Fruit fly (Drosophila melanogaster): ENCODE results near the gene CCHa1.

The CCHa1 gene

DNA sequence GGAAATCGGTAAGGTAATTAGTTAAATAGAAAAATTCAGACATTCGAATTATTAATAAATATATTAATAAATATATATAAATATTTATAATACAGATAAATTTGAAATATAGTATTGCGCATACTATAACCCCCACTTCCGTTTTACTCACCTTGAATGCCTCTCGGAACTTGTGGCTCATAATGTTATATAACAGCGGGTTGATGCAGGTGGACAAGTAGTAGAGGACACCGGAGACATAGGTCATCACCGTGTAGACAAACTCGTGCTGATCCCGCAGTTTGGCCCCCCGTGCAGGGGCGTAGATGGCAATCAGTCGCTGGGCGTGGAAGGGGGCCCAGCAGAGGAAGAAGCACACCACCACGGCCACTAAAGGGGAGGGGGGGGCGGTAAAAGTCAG, 4.3 kb upstream of the CCHa1 start:
- TF ChIP-seq CG8301 (tag; optimal IDR thresholded peaks at IDR 0.05), result no peak
- no peak for TF ChIP-seq CG10348 (GFP tag; IDR thresholded peaks at IDR 0.05)
- no peak for TF ChIP-seq rn (GFP tag; IDR thresholded peaks at IDR 0.05)
- TF ChIP-seq Pif1B (GFP tag; optimal IDR thresholded peaks at IDR 0.05), result no peak
- TF ChIP-seq CG14655 (GFP tag; optimal IDR thresholded peaks at IDR 0.05), result no peak
- TF ChIP-seq CG9948 (tag; optimal IDR thresholded peaks at IDR 0.05), result no peak
- no peak for TF ChIP-seq CG32121 (GFP tag; IDR thresholded peaks at IDR 0.05)
- no peak for TF ChIP-seq CG8159 (tag; optimal IDR thresholded peaks at IDR 0.05)
- no peak for TF ChIP-seq fd96Ca (GFP tag; IDR thresholded peaks at IDR 0.05)
- TF ChIP-seq CG4496 (GFP tag; IDR thresholded peaks at IDR 0.05), result no peak

DNA sequence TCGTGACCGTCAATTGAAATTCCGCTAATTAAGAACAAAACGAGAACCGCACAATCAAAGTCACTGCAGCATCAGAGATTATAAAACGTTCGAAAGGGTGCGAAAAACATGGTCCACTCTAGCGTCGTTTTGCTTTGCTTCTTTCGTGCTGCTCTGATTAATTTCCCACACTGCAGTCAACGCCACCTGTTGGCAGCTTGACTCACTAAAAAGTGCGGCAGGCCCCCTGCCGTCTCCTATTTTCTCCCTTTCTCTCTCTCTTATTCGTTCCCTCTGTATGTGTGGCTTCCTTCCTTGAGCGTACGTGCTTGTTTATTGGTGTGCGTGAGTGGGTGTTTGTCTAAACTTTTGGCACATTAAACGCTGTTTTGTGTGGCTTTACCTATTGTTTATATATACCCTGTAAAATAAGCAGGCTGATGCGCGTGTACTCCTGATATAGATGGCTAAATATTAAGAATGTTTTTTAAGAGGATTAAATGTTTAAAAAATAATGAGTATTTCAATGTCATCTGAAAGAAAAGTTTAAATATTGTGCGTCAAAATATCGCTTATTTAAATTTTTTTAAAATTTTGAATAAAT, 2.0 kb upstream of the CCHa1 start:
- TF ChIP-seq Pif1B (GFP tag; optimal IDR thresholded peaks at IDR 0.05), result no peak
- 0 out of 2 replicates have a peak, but pooled peaks have one; percentile 18 for TF ChIP-seq Ets98B (GFP tag; IDR thresholded peaks at IDR 0.05)
- TF ChIP-seq CG4496 (GFP tag; IDR thresholded peaks at IDR 0.05), result peak; percentile 60
- 0 out of 2 replicates have a peak, but pooled peaks have one; percentile 27 for TF ChIP-seq CG32121 (GFP tag; IDR thresholded peaks at IDR 0.05)
- TF ChIP-seq CG9948 (tag; optimal IDR thresholded peaks at IDR 0.05), result no peak
- TF ChIP-seq CG8159 (tag; optimal IDR thresholded peaks at IDR 0.05), result peak; percentile 82
- no peak for TF ChIP-seq CG15710 (tag; optimal IDR thresholded peaks at IDR 0.05)
- no peak for TF ChIP-seq CG12605 (GFP tag; IDR thresholded peaks at IDR 0.05)

DNA sequence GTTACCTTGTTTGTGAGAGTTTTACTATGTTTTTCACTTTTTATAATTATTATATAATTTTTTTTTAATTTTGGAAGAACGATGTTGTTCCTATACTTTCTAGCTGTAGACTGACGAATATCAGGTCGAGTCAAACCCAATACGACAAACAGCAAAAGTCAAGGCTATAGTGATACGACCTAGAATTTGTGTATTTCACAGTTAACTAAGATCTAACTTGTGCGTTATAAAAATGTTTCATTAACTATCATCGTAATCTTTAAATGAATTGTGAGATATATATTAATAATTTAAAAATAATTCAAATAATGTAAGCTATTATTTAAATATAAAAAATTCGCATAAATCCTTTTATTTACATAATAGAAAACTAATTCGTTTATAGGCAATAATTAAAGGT, 1.3 kb upstream of the CCHa1 start, which contains the start of gene CG9920:
Gene CG9920, minus strand, starts transcription at position 101 of the 400 bp plus-strand sequence.
- TF ChIP-seq CG17806 (tag; optimal IDR thresholded peaks at IDR 0.05) (no peak), Pif1B (GFP tag; optimal IDR thresholded peaks at IDR 0.05) (no peak)

DNA sequence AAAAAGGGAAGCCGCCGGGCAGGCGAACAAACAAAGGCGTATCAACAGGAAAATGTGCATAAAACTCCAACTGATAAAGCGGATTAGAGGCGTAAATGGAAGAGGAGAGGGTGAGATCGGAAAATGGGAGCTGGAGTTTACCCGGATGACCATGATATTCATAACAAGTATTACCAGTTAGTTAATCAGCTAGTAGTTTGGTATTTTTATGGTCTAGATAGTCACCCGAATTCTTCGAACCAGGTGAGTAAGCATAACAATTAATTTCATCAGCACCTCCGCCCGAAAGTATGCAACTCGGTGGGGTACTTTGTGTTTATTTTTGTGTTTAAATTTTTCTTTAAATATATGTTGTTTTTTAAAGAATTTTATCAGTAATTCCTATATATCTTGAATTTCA, 719 bp downstream of the CCHa1 start:
- TF ChIP-seq CG12605 (GFP tag; IDR thresholded peaks at IDR 0.05) (no peak), CG8301 (tag; optimal IDR thresholded peaks at IDR 0.05) (no peak), CG4496 (GFP tag; IDR thresholded peaks at IDR 0.05) (no peak), Pif1B (GFP tag; optimal IDR thresholded peaks at IDR 0.05) (no peak), CG34367 (tag; optimal IDR thresholded peaks at IDR 0.05) (no peak), CG14655 (GFP tag; optimal IDR thresholded peaks at IDR 0.05) (no peak), Ets98B (GFP tag; IDR thresholded peaks at IDR 0.05) (no peak), fd96Ca (GFP tag; IDR thresholded peaks at IDR 0.05) (no peak), CG10348 (GFP tag; IDR thresholded peaks at IDR 0.05) (no peak), CG8159 (tag; optimal IDR thresholded peaks at IDR 0.05) (no peak), CG15710 (tag; optimal IDR thresholded peaks at IDR 0.05) (no peak), gl (tag; optimal IDR thresholded peaks at IDR 0.05) (no peak), CG32121 (GFP tag; IDR thresholded peaks at IDR 0.05) (no peak), Snoo (tag; optimal IDR thresholded peaks at IDR 0.05) (no peak), rn (GFP tag; IDR thresholded peaks at IDR 0.05) (no peak), CG13204 (GFP tag; optimal IDR thresholded peaks at IDR 0.05) (no peak)

DNA sequence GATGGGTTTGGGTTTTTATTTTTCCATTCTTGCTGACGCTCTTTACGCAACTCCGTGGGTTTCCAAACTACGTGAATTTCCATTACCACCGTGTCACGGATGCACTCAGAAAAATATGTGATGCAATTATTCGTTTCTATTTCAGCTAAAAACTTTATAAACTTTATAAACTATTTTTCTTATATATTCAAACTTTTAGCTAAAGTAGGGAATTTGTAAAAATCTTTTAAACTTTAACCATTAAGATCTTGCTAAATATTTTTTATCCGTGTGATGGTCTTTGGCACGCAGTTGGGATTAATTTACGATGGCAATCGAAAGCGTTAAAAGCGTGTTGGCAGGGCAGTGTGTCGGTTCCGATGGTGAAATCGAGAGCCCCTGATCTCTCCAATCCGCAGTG, 1.2 kb downstream of the CCHa1 start:
- TF ChIP-seq Snoo (tag; optimal IDR thresholded peaks at IDR 0.05) (no peak), CG8301 (tag; optimal IDR thresholded peaks at IDR 0.05) (no peak), CG12605 (GFP tag; IDR thresholded peaks at IDR 0.05) (no peak), CG34367 (tag; optimal IDR thresholded peaks at IDR 0.05) (no peak), Pif1B (GFP tag; optimal IDR thresholded peaks at IDR 0.05) (no peak), CG17806 (tag; optimal IDR thresholded peaks at IDR 0.05) (no peak), fd96Ca (GFP tag; IDR thresholded peaks at IDR 0.05) (no peak), CG9948 (tag; optimal IDR thresholded peaks at IDR 0.05) (no peak), EcR (GFP tag; optimal IDR thresholded peaks at IDR 0.05) (no peak), CG32121 (GFP tag; IDR thresholded peaks at IDR 0.05) (no peak)

DNA sequence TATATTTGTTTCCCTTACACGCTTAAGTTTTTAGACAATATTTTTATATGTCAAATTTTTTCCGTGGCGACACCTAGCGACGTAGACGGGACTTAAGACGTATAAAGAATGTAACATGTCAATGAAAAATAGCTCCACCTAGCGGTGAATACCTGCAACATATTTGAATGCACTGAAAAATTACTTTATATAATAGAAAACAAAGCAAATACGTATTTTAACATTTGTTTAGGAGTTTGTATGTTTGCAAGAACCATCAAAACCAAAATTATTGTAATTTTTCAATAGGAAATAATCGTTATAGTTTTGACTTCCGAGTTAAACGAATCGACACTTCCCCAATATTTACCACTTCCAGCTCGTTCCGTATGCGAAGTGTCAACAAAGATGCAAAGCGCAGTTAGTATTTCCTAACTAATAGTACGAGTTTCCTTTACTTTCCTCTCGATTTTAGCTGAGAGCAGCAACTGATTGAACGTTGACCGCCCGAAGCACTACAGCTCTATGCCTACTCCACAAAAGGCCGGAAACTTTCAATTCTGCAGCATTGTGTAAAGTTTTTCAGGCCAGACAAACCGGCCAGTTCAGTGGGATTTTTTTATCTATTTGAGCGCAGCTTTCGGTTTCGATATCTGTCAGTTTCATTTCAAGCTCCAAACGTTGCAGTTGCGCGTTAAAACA, 7.6 kb downstream of the CCHa1 start, which contains the start of gene Npc2b:
Gene Npc2b, plus strand, starts transcription at position 631 of the 681 bp plus-strand sequence.
- TF ChIP-seq Pif1A (GFP tag; optimal IDR thresholded peaks at IDR 0.05) (peak; percentile 34), Pif1B (GFP tag; optimal IDR thresholded peaks at IDR 0.05) (peak; percentile 30), CG17806 (tag; optimal IDR thresholded peaks at IDR 0.05) (peak; percentile 52), CG8159 (tag; optimal IDR thresholded peaks at IDR 0.05) (peak; percentile 40), Snoo (tag; optimal IDR thresholded peaks at IDR 0.05) (peak; percentile 15), CG12605 (GFP tag; IDR thresholded peaks at IDR 0.05) (no peak), CG14655 (GFP tag; optimal IDR thresholded peaks at IDR 0.05) (peak; percentile 36), CG34367 (tag; optimal IDR thresholded peaks at IDR 0.05) (peak; percentile 24), CG8301 (tag; optimal IDR thresholded peaks at IDR 0.05) (peak; percentile 60), CG10348 (GFP tag; IDR thresholded peaks at IDR 0.05) (no peak), CG13204 (GFP tag; optimal IDR thresholded peaks at IDR 0.05) (no peak), D1 (tag; optimal IDR thresholded peaks at IDR 0.05) (peak; percentile 75), CG9948 (tag; optimal IDR thresholded peaks at IDR 0.05) (peak; percentile 22)
